Fruit fly (Drosophila melanogaster) whole organism, prepupa: ENCODE data around the gene EMC2B.
A peak's percentile ranks its signal among the peaks of the same experiment; 100 is the strongest.

Source experiments
- Blimp-1 ChIP-seq: fragments of 200-800 bp; sonication (Bioruptor generic); optimal IDR thresholded peaks from 3 replicates; lab custom pipeline; 2017; ENCODE audit warnings: missing biosample characterization, missing genetic modification characterization, mild to moderate bottlenecking, moderate library complexity, missing genetic modification reagents
- CG11294 ChIP-seq: fragments of 200-800 bp; sonication (Bioruptor generic); IDR thresholded peaks from 2 replicates; pipeline ENCODE4 v1.3.6; 2022; ENCODE audit warnings: missing biosample characterization, missing genetic modification characterization
- CG16779 ChIP-seq: fragments of 200-800 bp; sonication (Bioruptor generic); optimal IDR thresholded peaks from 3 replicates; lab custom pipeline; 2017; ENCODE audit warnings: missing biosample characterization, mild to moderate bottlenecking, missing genetic modification characterization
- CG31627 ChIP-seq: fragments of 200-800 bp; sonication (Bioruptor generic); optimal IDR thresholded peaks from 3 replicates; lab custom pipeline; 2016; ENCODE audit warnings: missing biosample characterization, missing genetic modification characterization
- CG6854 ChIP-seq: fragments of 200-800 bp; sonication (Bioruptor generic); optimal IDR thresholded peaks from 2 replicates; lab custom pipeline; 2017; ENCODE audit warnings: missing biosample characterization, mild to moderate bottlenecking, missing genetic modification characterization
- Ets96B ChIP-seq: fragments of 200-800 bp; optimal IDR thresholded peaks from 2 replicates; lab custom pipeline; 2019; ENCODE audit warnings: missing biosample characterization, mild to moderate bottlenecking, missing genetic modification characterization, moderate library complexity
- Lpt ChIP-seq: fragments of 200-800 bp; sonication (Bioruptor generic); optimal IDR thresholded peaks from 3 replicates; lab custom pipeline; 2016; ENCODE audit warnings: missing biosample characterization, missing genetic modification characterization
- Sox15 ChIP-seq: fragments of 200-800 bp; sonication (Bioruptor generic); optimal IDR thresholded peaks from 3 replicates; lab custom pipeline; 2016; ENCODE audit warnings: missing biosample characterization, missing genetic modification characterization
- achi ChIP-seq: fragments of 200-800 bp; sonication (Bioruptor generic); optimal IDR thresholded peaks from 3 replicates; lab custom pipeline; 2016; ENCODE audit warnings: missing biosample characterization, missing genetic modification characterization
- acj6 ChIP-seq: fragments of 200-800 bp; sonication (Bioruptor generic); optimal IDR thresholded peaks from 3 replicates; lab custom pipeline; 2016; ENCODE audit warnings: missing biosample characterization, missing genetic modification characterization
- fd85E ChIP-seq: fragments of 200-800 bp; sonication (Bioruptor generic); optimal IDR thresholded peaks from 3 replicates; lab custom pipeline; 2016; ENCODE audit warnings: missing biosample characterization, missing genetic modification characterization
- fkh ChIP-seq: fragments of 200-800 bp; sonication (Bioruptor generic); optimal IDR thresholded peaks from 3 replicates; lab custom pipeline; 2017; ENCODE audit warnings: missing biosample characterization, mild to moderate bottlenecking, missing genetic modification characterization, moderate library complexity
- svp ChIP-seq: fragments of 200-800 bp; sonication (Bioruptor generic); peaks from one replicate; lab custom pipeline; 2016; ENCODE audit warnings: missing biosample characterization, missing genetic modification characterization
- topi ChIP-seq: fragments of 200-800 bp; sonication (Bioruptor generic); optimal IDR thresholded peaks from 3 replicates; lab custom pipeline; 2016; ENCODE audit warnings: missing biosample characterization, missing genetic modification characterization

DNA sequence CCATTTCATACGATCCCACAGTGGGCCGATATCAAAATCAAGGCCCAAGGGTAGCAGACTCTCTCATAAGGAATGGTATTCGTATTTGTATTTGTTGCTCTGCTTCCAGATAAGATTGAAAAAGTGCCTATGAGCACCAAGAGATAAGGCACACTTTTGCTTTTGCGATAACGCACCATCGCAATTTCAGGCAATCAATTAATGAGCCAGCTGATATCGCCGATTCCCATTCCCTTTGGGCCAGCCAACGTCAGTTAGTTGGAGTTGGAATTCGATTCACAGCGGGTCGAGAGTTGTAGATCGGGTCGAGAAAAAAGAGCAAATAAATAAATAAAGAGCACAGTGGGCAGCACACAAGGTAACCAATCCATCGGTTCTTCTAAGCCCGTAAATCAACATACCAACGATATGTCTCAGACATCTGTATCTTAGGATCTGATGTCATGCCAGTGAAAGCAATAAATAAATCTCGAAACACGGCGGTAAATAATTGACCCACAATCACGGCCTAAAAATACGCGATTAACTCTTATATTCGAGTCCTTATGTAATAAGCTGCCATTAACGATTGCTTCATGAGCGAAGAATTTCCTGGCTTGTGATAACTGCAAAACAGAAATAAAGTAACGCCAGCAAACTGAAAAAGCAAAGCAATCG is 16.5 kb upstream of the EMC2B start, which contains the start of gene CG8907:
- TF ChIP-seq Blimp-1 (GFP tag; lab: Kevin White, UChicago) (no peak), CG16779 (tag; lab: Kevin White, UChicago) (no peak), CG11294 (GFP tag; lab: Robert Waterston, UW) (no peak), Sox15 (no peak), CG6854 (GFP tag; lab: Kevin White, UChicago) (no peak), Lpt (GFP tag; lab: Kevin White, UChicago) (no peak), svp (GFP tag; lab: Kevin White, UChicago) (peak; percentile 94), Ets96B (tag; lab: Kevin White, UChicago) (no peak), fkh (GFP tag; lab: Kevin White, UChicago) (no peak), CG31627 (GFP tag; lab: Kevin White, UChicago) (no peak), achi (no peak), fd85E (GFP tag; lab: Kevin White, UChicago) (no peak), acj6 (GFP tag; lab: Kevin White, UChicago) (no peak), topi (GFP tag; lab: Kevin White, UChicago) (no peak)
